Fruit fly (Drosophila melanogaster): ENCODE measurements around the gene bigmax.
A peak's percentile ranks its signal among the peaks of the same experiment; 100 is the strongest.

The bigmax gene

DNA sequence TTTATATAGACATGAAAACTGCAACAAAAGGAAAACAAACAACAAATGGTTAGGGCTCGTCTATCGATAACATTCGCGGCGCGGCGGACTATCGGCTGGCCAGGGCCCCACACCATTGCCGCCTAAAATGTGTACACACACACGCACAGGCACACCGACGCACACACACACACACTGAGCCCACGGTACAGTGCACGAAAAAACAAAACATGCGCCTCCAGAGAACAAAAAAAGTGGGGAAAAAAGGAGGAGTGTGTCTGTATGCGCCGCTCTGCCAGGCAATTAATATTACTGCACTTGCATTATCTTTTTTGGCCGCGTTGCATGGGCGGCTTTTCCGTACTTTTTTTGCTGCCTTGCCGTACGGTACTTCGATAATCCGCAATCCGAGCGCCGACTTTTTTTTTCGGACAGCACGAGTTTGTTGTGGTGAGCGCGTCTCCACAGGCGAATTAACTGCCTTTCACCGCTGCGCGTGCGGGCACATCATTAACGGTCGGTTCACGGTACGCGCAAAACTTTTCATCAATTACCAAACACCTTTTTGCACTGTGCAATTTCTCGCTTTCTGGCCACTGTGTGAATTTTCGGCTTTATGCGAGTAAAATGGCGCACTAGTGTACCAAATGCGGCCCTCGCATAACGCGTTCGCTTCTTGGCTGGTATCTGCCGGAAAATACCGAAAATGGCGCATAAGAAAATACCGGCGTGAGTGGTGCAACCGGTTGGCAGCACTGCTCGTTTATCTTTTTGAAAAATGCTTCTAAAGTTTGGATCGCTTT lies 24.7 kb downstream of the bigmax start, which contains the start of gene woc (continued):
- TF ChIP-seq sna (GFP tag; IDR thresholded peaks at IDR 0.05; ENCODE audit: partially characterized antibody) (peak; percentile 75), Antp (GFP tag; optimal IDR thresholded peaks at IDR 0.05) (peak; percentile 70), Awh (GFP tag; IDR thresholded peaks at IDR 0.05) (no peak), NC2α (GFP tag; optimal IDR thresholded peaks at IDR 0.05) (peak; percentile 55), CG4707 (GFP tag; optimal IDR thresholded peaks at IDR 0.05) (no peak), CG4730 (GFP tag; IDR thresholded peaks at IDR 0.05) (peak; percentile 29; the same call in 1 of the 2 replicates), CG11085 (GFP tag; IDR thresholded peaks at IDR 0.05) (no peak), CG16779 (GFP tag; IDR thresholded peaks at IDR 0.05) (no peak), wor (GFP tag; IDR thresholded peaks at IDR 0.05) (no peak), CG11696 (GFP tag; IDR thresholded peaks at IDR 0.05) (peak; percentile 26; the same call in 1 of the 2 replicates), Mes4 (GFP tag; optimal IDR thresholded peaks at IDR 0.05) (no peak), ssp (GFP tag; IDR thresholded peaks at IDR 0.05) (peak; percentile 43; the same call in 1 of the 2 replicates), E2f1 (GFP tag; IDR thresholded peaks at IDR 0.05) (peak; percentile 94), CG2202 (tag; optimal IDR thresholded peaks at IDR 0.05) (no peak), emc (GFP tag; optimal IDR thresholded peaks at IDR 0.05) (no peak), dmrt11E (tag; optimal IDR thresholded peaks at IDR 0.05) (no peak), fd96Cb (tag; optimal IDR thresholded peaks at IDR 0.05) (no peak), sr (GFP tag; IDR thresholded peaks at IDR 0.05) (peak; percentile 59; the same call in 1 of the 3 replicates), ab (GFP tag; optimal IDR thresholded peaks at IDR 0.05) (no peak), Poxn (GFP tag; IDR thresholded peaks at IDR 0.05) (no peak), ato (GFP tag; IDR thresholded peaks at IDR 0.05; ENCODE audit: partially characterized antibody) (peak; percentile 90), Lhr (GFP tag; optimal IDR thresholded peaks at IDR 0.05) (no peak), Sin3A (optimal IDR thresholded peaks at IDR 0.05) (peak; percentile 86), CG1792 (GFP tag; optimal IDR thresholded peaks at IDR 0.05) (peak; percentile 5), CG9215 (GFP tag; IDR thresholded peaks at IDR 0.05) (peak; percentile 43), CG32532 (GFP tag; IDR thresholded peaks at IDR 0.05) (peak; percentile 68; the same call in 1 of the 2 replicates), h (optimal IDR thresholded peaks at IDR 0.05) (peak; percentile 35), eyg (GFP tag; optimal IDR thresholded peaks at IDR 0.05) (peak; percentile 58), dysf (GFP tag; IDR thresholded peaks at IDR 0.05) (peak; percentile 51), CG12744 (GFP tag; optimal IDR thresholded peaks at IDR 0.05) (no peak), CG10462 (GFP tag; optimal IDR thresholded peaks at IDR 0.05) (peak; percentile 6), CG7271 (tag; optimal IDR thresholded peaks at IDR 0.05) (no peak), Deaf1 (tag; optimal IDR thresholded peaks at IDR 0.05) (no peak), sim (GFP tag; IDR thresholded peaks at IDR 0.05) (no peak), CG17186 (GFP tag; optimal IDR thresholded peaks at IDR 0.05) (peak; percentile 88), insv (GFP tag; optimal IDR thresholded peaks at IDR 0.05) (peak in 1 of 2 experiments; percentile 23), CG17802 (tag; optimal IDR thresholded peaks at IDR 0.05) (no peak), TFAM (GFP tag; optimal IDR thresholded peaks at IDR 0.05) (no peak), trem (tag; optimal IDR thresholded peaks at IDR 0.05) (peak; percentile 99), CG3281 (GFP tag; optimal IDR thresholded peaks at IDR 0.05) (peak; percentile 46), CG7928 (GFP tag; optimal IDR thresholded peaks at IDR 0.05) (peak; percentile 93), CG15514 (GFP tag; optimal IDR thresholded peaks at IDR 0.05) (no peak), Nf-YC (tag; optimal IDR thresholded peaks at IDR 0.05) (no peak), mam (GFP tag; optimal IDR thresholded peaks at IDR 0.05) (peak; percentile 56), wdn (GFP tag; IDR thresholded peaks at IDR 0.05) (peak; percentile 69), Fer1 (GFP tag; optimal IDR thresholded peaks at IDR 0.05) (no peak), CG3163 (GFP tag; optimal IDR thresholded peaks at IDR 0.05) (peak; percentile 33), sens-2 (GFP tag; IDR thresholded peaks at IDR 0.05) (no peak), HHEX (GFP tag; optimal IDR thresholded peaks at IDR 0.05) (no peak), fu2 (GFP tag; optimal IDR thresholded peaks at IDR 0.05) (peak; percentile 81), Blimp-1 (GFP tag; optimal IDR thresholded peaks at IDR 0.05) (no peak)

All from whole organism, embryonic.